Fruit fly (Drosophila melanogaster): ENCODE measurements around the gene PhKgamma.

DNA sequence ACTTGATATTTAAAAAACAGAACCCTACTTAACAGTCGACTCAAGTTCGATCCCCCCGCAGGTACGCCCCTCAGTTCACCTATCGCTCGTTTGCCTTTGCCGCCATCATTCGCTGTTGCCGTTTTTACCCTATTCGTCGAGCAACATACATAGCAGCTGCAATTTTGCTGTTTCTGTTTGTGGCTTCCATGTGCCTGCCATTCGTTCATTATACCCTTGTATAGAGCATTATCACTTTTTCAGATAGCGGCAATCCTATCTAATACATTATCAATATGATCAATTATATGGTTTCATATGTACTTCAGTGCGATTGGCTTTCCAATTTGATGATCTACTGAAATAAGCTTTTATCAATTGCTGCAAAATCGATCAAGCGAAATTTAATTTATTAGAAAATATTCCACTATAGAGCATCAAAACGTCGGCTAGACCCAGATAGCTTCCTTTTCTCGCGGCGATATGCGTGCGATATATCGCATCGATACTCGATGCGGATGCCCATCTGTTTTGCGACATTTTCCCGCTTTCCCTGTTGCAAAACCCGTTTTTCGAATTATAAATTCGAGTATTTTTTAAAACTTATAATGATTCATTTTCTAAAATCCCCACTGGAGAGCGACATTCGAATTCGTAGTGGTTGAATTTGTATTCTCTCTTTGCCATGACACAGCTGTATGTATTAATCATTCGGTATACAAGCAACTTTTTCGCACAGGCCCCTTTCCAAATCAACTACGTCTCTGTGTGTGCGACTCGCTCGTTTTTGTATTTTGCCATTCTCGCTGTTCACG is 21.2 kb downstream of the PhKgamma start:
- TF ChIP-seq Crg-1 (GFP tag; optimal IDR thresholded peaks at IDR 0.05) (peak; percentile 77), CG33017 (tag; optimal IDR thresholded peaks at IDR 0.05) (peak; percentile 68), tj (GFP tag; optimal IDR thresholded peaks at IDR 0.05) (peak; percentile 49), kay (GFP tag; ENCODE audit: borderline replicate concordance) (peak; percentile 79), CG7101 (tag; optimal IDR thresholded peaks at IDR 0.05) (peak; percentile 87), CG14711 (tag; optimal IDR thresholded peaks at IDR 0.05) (peak; percentile 80), cic (GFP tag; optimal IDR thresholded peaks at IDR 0.05) (peak; percentile 30), Clk (GFP tag; optimal IDR thresholded peaks at IDR 0.05) (peak; percentile 38), Hr96 (GFP tag; optimal IDR thresholded peaks at IDR 0.05) (peak; percentile 84), toe (GFP tag; optimal IDR thresholded peaks at IDR 0.05) (peak; percentile 31)

Data from whole organism, adult.